Comparison of ENCODE assay signal across 7 worm cellular contexts in genomic region chrIII:4037332-4037731, ce11.
TF ChIP-seq lines count a peak whose summit lies in the region.

No protein-coding gene starts in this region.

TF ChIP-seq in whole organism, L1 larva, 84 proteins besides CTCF, POLR2A, EP300 and RAD21 (continues in another document):
- no peak for TF ChIP-seq efl-1 (optimal IDR thresholded peaks at IDR 0.05; lab: Kevin White, UChicago)
- peak in 1 of 2 experiments; percentile 76 for TF ChIP-seq efl-1 (GFP tag; optimal IDR thresholded peaks at IDR 0.05 in 1 of 2; lab: Kevin White, UChicago)
- TF ChIP-seq egl-27 (tag; optimal IDR thresholded peaks at IDR 0.05; lab: Kevin White, UChicago): no peak
- no peak for TF ChIP-seq blmp-1 (tag; optimal IDR thresholded peaks at IDR 0.05; lab: Kevin White, UChicago)
- TF ChIP-seq fkh-10 (GFP tag; optimal IDR thresholded peaks at IDR 0.05; lab: Kevin White, UChicago): no peak
- TF ChIP-seq nhr-76 (tag; optimal IDR thresholded peaks at IDR 0.05; lab: Kevin White, UChicago): no peak
- no peak for TF ChIP-seq vab-15 (tag; optimal IDR thresholded peaks at IDR 0.05; lab: Kevin White, UChicago)
- no peak for TF ChIP-seq C16A3.4 (tag; optimal IDR thresholded peaks at IDR 0.05; lab: Kevin White, UChicago)
- no peak for TF ChIP-seq C04F5.9 (tag; optimal IDR thresholded peaks at IDR 0.05; lab: Kevin White, UChicago)
- peak in 1 of 2 experiments; percentile 47 for TF ChIP-seq ztf-11 (tag; optimal IDR thresholded peaks at IDR 0.05; lab: Kevin White, UChicago)
- no peak for TF ChIP-seq alr-1 (tag; optimal IDR thresholded peaks at IDR 0.05; lab: Kevin White, UChicago; ENCODE audit: borderline replicate concordance)
- no peak for TF ChIP-seq snu-23 (GFP tag; optimal IDR thresholded peaks at IDR 0.05; lab: Kevin White, UChicago)
- no peak for TF ChIP-seq efl-3 (GFP tag; optimal IDR thresholded peaks at IDR 0.05; lab: Kevin White, UChicago)

TF ChIP-seq in whole organism, L2 larva, 48 proteins besides CTCF, POLR2A, EP300 and RAD21:
- TF ChIP-seq blmp-1 (tag; optimal IDR thresholded peaks at IDR 0.05; lab: Kevin White, UChicago; ENCODE audit: insufficient read depth) (no peak), fos-1 (tag; optimal IDR thresholded peaks at IDR 0.05; lab: Kevin White, UChicago) (peak; percentile 10), unc-55 (GFP tag; optimal IDR thresholded peaks at IDR 0.05; lab: Kevin White, UChicago) (no peak), gmeb-1 (tag; optimal IDR thresholded peaks at IDR 0.05; lab: Kevin White, UChicago) (no peak), sma-9 (GFP tag; optimal IDR thresholded peaks at IDR 0.05; lab: Kevin White, UChicago) (peak; percentile 9), sma-9 (tag; optimal IDR thresholded peaks at IDR 0.05; lab: Kevin White, UChicago) (no peak), sem-4 (tag; optimal IDR thresholded peaks at IDR 0.05; lab: Kevin White, UChicago) (peak; percentile 38), lin-13 (GFP tag; optimal IDR thresholded peaks at IDR 0.05; lab: Kevin White, UChicago) (no peak), F13H6.1 (tag; optimal IDR thresholded peaks at IDR 0.05; lab: Kevin White, UChicago) (peak; percentile 73)

TF ChIP-seq in whole organism, L3 larva, 47 proteins besides CTCF, POLR2A, EP300 and RAD21:
- TF ChIP-seq nhr-23 (tag; optimal IDR thresholded peaks at IDR 0.05; lab: Kevin White, UChicago): peak; percentile 33
- peak; percentile 53 for TF ChIP-seq nfya-1 (tag; optimal IDR thresholded peaks at IDR 0.05; lab: Kevin White, UChicago; ENCODE audit: insufficient read depth)
- TF ChIP-seq lin-39 (tag; optimal IDR thresholded peaks at IDR 0.05; lab: Kevin White, UChicago): peak; percentile 92
- peak; percentile 18 for TF ChIP-seq pha-4 (tag; optimal IDR thresholded peaks at IDR 0.05; lab: Kevin White, UChicago)
- peak; percentile 11 for TF ChIP-seq elt-2 (tag; optimal IDR thresholded peaks at IDR 0.05; lab: Kevin White, UChicago)
- TF ChIP-seq fkh-10 (GFP tag; optimal IDR thresholded peaks at IDR 0.05; lab: Kevin White, UChicago): no peak
TF ChIP-seq in whole organism, L3 larva: peak in this region for 5.

TF ChIP-seq in whole organism, L4 larva, 104 proteins besides CTCF, POLR2A, EP300 and RAD21 (continues in another document):
- TF ChIP-seq spr-3 (GFP tag; optimal IDR thresholded peaks at IDR 0.05; lab: Kevin White, UChicago): no peak
- TF ChIP-seq tra-1 (GFP tag; IDR thresholded peaks at IDR 0.05; lab: Robert Waterston, UW): 0 out of 2 replicates have a peak, but pooled peaks have one; percentile 25
- no peak for TF ChIP-seq mxl-2 (GFP tag; conservative IDR thresholded peaks at IDR 0.05; lab: Robert Waterston, UW)
- TF ChIP-seq dmd-6 (GFP tag; IDR thresholded peaks at IDR 0.05; lab: Robert Waterston, UW): 0 out of 2 replicates have a peak, but pooled peaks have one; percentile 10
- TF ChIP-seq ZK546.5 (tag; optimal IDR thresholded peaks at IDR 0.05; lab: Kevin White, UChicago): no peak
- TF ChIP-seq mxl-3 (GFP tag; optimal IDR thresholded peaks at IDR 0.05; lab: Kevin White, UChicago): peak; percentile 19
- no peak for TF ChIP-seq Y5F2A.4 (GFP tag; optimal IDR thresholded peaks at IDR 0.05; lab: Kevin White, UChicago)
- TF ChIP-seq Y105C5A.15 (GFP tag; IDR thresholded peaks at IDR 0.05; lab: Robert Waterston, UW): no peak
- TF ChIP-seq F44E2.7 (GFP tag; IDR thresholded peaks at IDR 0.05; lab: Robert Waterston, UW): 0 out of 2 replicates have a peak, but pooled peaks have one; percentile 11
- TF ChIP-seq lsy-2 (tag; optimal IDR thresholded peaks at IDR 0.05; lab: Kevin White, UChicago): peak in 1 of 2 experiments; percentile 40
- no peak for TF ChIP-seq lir-3 (tag; optimal IDR thresholded peaks at IDR 0.05; lab: Kevin White, UChicago)
- peak; percentile 29 for TF ChIP-seq mep-1 (tag; optimal IDR thresholded peaks at IDR 0.05; lab: Kevin White, UChicago)
- TF ChIP-seq hlh-30 (tag; optimal IDR thresholded peaks at IDR 0.05; lab: Kevin White, UChicago; ENCODE audit: insufficient read depth): peak; percentile 6
- 0 out of 2 replicates have a peak, but pooled peaks have one; percentile 62 for TF ChIP-seq egl-43 (GFP tag; IDR thresholded peaks at IDR 0.05; lab: Robert Waterston, UW)
- TF ChIP-seq nhr-6 (tag; optimal IDR thresholded peaks at IDR 0.05; lab: Kevin White, UChicago): peak; percentile 42

TF ChIP-seq in whole organism, late embryonic, 69 proteins besides CTCF, POLR2A, EP300 and RAD21 (continues in another document):
- TF ChIP-seq pax-1 (tag; optimal IDR thresholded peaks at IDR 0.05; lab: Kevin White, UChicago) (no peak), mec-3 (tag; optimal IDR thresholded peaks at IDR 0.05; lab: Kevin White, UChicago; ENCODE audit: borderline replicate concordance) (no peak), C38D4.7 (GFP tag; optimal IDR thresholded peaks at IDR 0.05; lab: Kevin White, UChicago) (no peak), ceh-19 (GFP tag; optimal IDR thresholded peaks at IDR 0.05; lab: Kevin White, UChicago) (peak; percentile 22), pha-4 (tag; optimal IDR thresholded peaks at IDR 0.05; lab: Kevin White, UChicago) (no peak), unc-86 (tag; optimal IDR thresholded peaks at IDR 0.05; lab: Kevin White, UChicago) (no peak), C08G9.2 (tag; optimal IDR thresholded peaks at IDR 0.05; lab: Kevin White, UChicago) (peak; percentile 29), fkh-10 (GFP tag; optimal IDR thresholded peaks at IDR 0.05; lab: Kevin White, UChicago) (no peak), ttx-3 (tag; optimal IDR thresholded peaks at IDR 0.05; lab: Kevin White, UChicago) (no peak), ceh-2 (tag; optimal IDR thresholded peaks at IDR 0.05; lab: Kevin White, UChicago) (peak; percentile 29), unc-3 (GFP tag; conservative IDR thresholded peaks at IDR 0.05; lab: Robert Waterston, UW) (no peak), unc-3 (tag; optimal IDR thresholded peaks at IDR 0.05; lab: Kevin White, UChicago) (no peak), hlh-6 (tag; optimal IDR thresholded peaks at IDR 0.05; lab: Kevin White, UChicago) (no peak), ceh-14 (tag; optimal IDR thresholded peaks at IDR 0.05; lab: Kevin White, UChicago) (peak; percentile 42), ahr-1 (tag; optimal IDR thresholded peaks at IDR 0.05; lab: Kevin White, UChicago) (no peak), dmd-4 (tag; optimal IDR thresholded peaks at IDR 0.05; lab: Kevin White, UChicago; ENCODE audit: borderline replicate concordance) (no peak), fax-1 (tag; optimal IDR thresholded peaks at IDR 0.05; lab: Kevin White, UChicago) (no peak)

TF ChIP-seq in whole organism, mixed stage, embryonic, 35 proteins besides CTCF, POLR2A, EP300 and RAD21:
- TF ChIP-seq ces-1 (GFP tag; optimal IDR thresholded peaks at IDR 0.05; lab: Kevin White, UChicago): peak; percentile 29
- peak; percentile 5 for TF ChIP-seq pha-4 (tag; optimal IDR thresholded peaks at IDR 0.05; lab: Kevin White, UChicago)
- TF ChIP-seq mep-1 (tag; optimal IDR thresholded peaks at IDR 0.05; lab: Kevin White, UChicago): no peak
- TF ChIP-seq nhr-12 (tag; optimal IDR thresholded peaks at IDR 0.05; lab: Kevin White, UChicago): no peak
- no peak for TF ChIP-seq ztf-11 (tag; optimal IDR thresholded peaks at IDR 0.05; lab: Kevin White, UChicago)
- peak; percentile 70 for TF ChIP-seq ham-2 (GFP tag; optimal IDR thresholded peaks at IDR 0.05; lab: Kevin White, UChicago)
- TF ChIP-seq lin-32 (GFP tag; optimal IDR thresholded peaks at IDR 0.05; lab: Kevin White, UChicago): peak; percentile 9
- TF ChIP-seq unc-62 (GFP tag; optimal IDR thresholded peaks at IDR 0.05; lab: Kevin White, UChicago): peak; percentile 1
- TF ChIP-seq nhr-2 (tag; optimal IDR thresholded peaks at IDR 0.05; lab: Kevin White, UChicago): no peak
- TF ChIP-seq mls-2 (tag; optimal IDR thresholded peaks at IDR 0.05; lab: Kevin White, UChicago): peak; percentile 35
- no peak for TF ChIP-seq elt-1 (tag; optimal IDR thresholded peaks at IDR 0.05; lab: Kevin White, UChicago; ENCODE audit: borderline replicate concordance, insufficient read depth)

TF ChIP-seq in whole organism, young adult, 124 proteins besides CTCF, POLR2A, EP300 and RAD21:
- peak; percentile 44; the same call in 1 of the 2 replicates for TF ChIP-seq hmg-1.2 (GFP tag; IDR thresholded peaks at IDR 0.05; lab: Robert Waterston, UW)
- TF ChIP-seq bed-2 (GFP tag; IDR thresholded peaks at IDR 0.05; lab: Robert Waterston, UW): 0 out of 2 replicates have a peak, but pooled peaks have one; percentile 30
- TF ChIP-seq attf-3 (GFP tag; conservative IDR thresholded peaks at IDR 0.05; lab: Robert Waterston, UW): no peak
- TF ChIP-seq zfh-2 (GFP tag; conservative IDR thresholded peaks at IDR 0.05; lab: Robert Waterston, UW): peak; percentile 91
- peak; percentile 27 for TF ChIP-seq nhr-80 (tag; optimal IDR thresholded peaks at IDR 0.05; lab: Kevin White, UChicago)
- TF ChIP-seq F52B5.7 (tag; optimal IDR thresholded peaks at IDR 0.05; lab: Kevin White, UChicago): peak; percentile 36
